Worm (Caenorhabditis elegans): Measurements from ENCODE around the gene F56F11.2.
A peak's percentile ranks its signal among the peaks of the same experiment; 100 is the strongest.

Gene F56F11.2

ce11 chrIII:2873116-2873644 lies 8.9 kb upstream of the F56F11.2 start:
- TF ChIP-seq ceh-2 (tag; optimal IDR thresholded peaks at IDR 0.05) (no peak), elt-2 (tag; optimal IDR thresholded peaks at IDR 0.05) (no peak), K02D7.2 (tag; optimal IDR thresholded peaks at IDR 0.05) (no peak)

ce11 chrIII:2874144-2874868 lies 7.8 kb upstream of the F56F11.2 start, which contains the start of gene klf-1:
Gene klf-1, plus strand, starts transcription at chrIII:2874818.
- TF ChIP-seq hlh-13 (GFP tag; optimal IDR thresholded peaks at IDR 0.05), result no peak
- TF ChIP-seq dmd-4 (tag; optimal IDR thresholded peaks at IDR 0.05; ENCODE audit: borderline replicate concordance), result no peak
- no peak for TF ChIP-seq eyg-1 (tag; optimal IDR thresholded peaks at IDR 0.05)
- TF ChIP-seq npax-4 (tag; optimal IDR thresholded peaks at IDR 0.05), result no peak
- no peak for TF ChIP-seq ceh-22 (tag; optimal IDR thresholded peaks at IDR 0.05)
- no peak for TF ChIP-seq unc-86 (tag; optimal IDR thresholded peaks at IDR 0.05)
- TF ChIP-seq mec-3 (tag; optimal IDR thresholded peaks at IDR 0.05; ENCODE audit: borderline replicate concordance), result no peak
- no peak for TF ChIP-seq ceh-19 (GFP tag; optimal IDR thresholded peaks at IDR 0.05)
- TF ChIP-seq syd-9 (tag; optimal IDR thresholded peaks at IDR 0.05), result no peak
- TF ChIP-seq che-1 (tag; optimal IDR thresholded peaks at IDR 0.05), result no peak

- TF ChIP-seq elt-2 (tag; optimal IDR thresholded peaks at IDR 0.05) (peak; percentile 24), pqm-1 (tag; optimal IDR thresholded peaks at IDR 0.05) (peak; percentile 52), dmd-4 (tag; optimal IDR thresholded peaks at IDR 0.05; ENCODE audit: borderline replicate concordance) (no peak)
Measured at ce11 chrIII:2875946-2876345, 6.1 kb upstream of the F56F11.2 start.

- no peak for TF ChIP-seq T23F11.4 (GFP tag; optimal IDR thresholded peaks at IDR 0.05)
- TF ChIP-seq eyg-1 (tag; optimal IDR thresholded peaks at IDR 0.05), result no peak
- no peak for TF ChIP-seq lin-11 (tag; optimal IDR thresholded peaks at IDR 0.05)
- TF ChIP-seq K02D7.2 (tag; optimal IDR thresholded peaks at IDR 0.05), result no peak
- TF ChIP-seq nhr-232 (tag; optimal IDR thresholded peaks at IDR 0.05), result no peak
Measured at ce11 chrIII:2879703-2880102, 2.4 kb upstream of the F56F11.2 start.

- TF ChIP-seq T23F11.4 (GFP tag; optimal IDR thresholded peaks at IDR 0.05), result no peak
- no peak for TF ChIP-seq lim-6 (tag; optimal IDR thresholded peaks at IDR 0.05)
- no peak for TF ChIP-seq ceh-14 (tag; optimal IDR thresholded peaks at IDR 0.05)
- no peak for TF ChIP-seq Y22D7AL.16 (tag; optimal IDR thresholded peaks at IDR 0.05)
- no peak for TF ChIP-seq sox-2 (GFP tag; IDR thresholded peaks at IDR 0.05)
- TF ChIP-seq dve-1 (tag; optimal IDR thresholded peaks at IDR 0.05), result no peak
- TF ChIP-seq npax-4 (tag; optimal IDR thresholded peaks at IDR 0.05), result no peak
- TF ChIP-seq ceh-45 (GFP tag; IDR thresholded peaks at IDR 0.05), result no peak
- TF ChIP-seq mec-3 (tag; optimal IDR thresholded peaks at IDR 0.05; ENCODE audit: borderline replicate concordance), result no peak
- no peak for TF ChIP-seq ceh-24 (tag; optimal IDR thresholded peaks at IDR 0.05)
- no peak for TF ChIP-seq madf-2 (tag; optimal IDR thresholded peaks at IDR 0.05)
- TF ChIP-seq dmd-4 (tag; optimal IDR thresholded peaks at IDR 0.05; ENCODE audit: borderline replicate concordance), result no peak
- TF ChIP-seq unc-42 (tag; optimal IDR thresholded peaks at IDR 0.05), result no peak
Measured at ce11 chrIII:2881117-2881516, 972 bp upstream of the F56F11.2 start.

ce11 chrIII:2891443-2891842 lies 9.4 kb downstream of the F56F11.2 start, which contains the start of gene F56F11.1:
Gene F56F11.1, plus strand, starts transcription at chrIII:2891743.
- TF ChIP-seq F13H6.1 (tag; optimal IDR thresholded peaks at IDR 0.05) (no peak), fkh-10 (GFP tag; optimal IDR thresholded peaks at IDR 0.05) (no peak), ceh-22 (tag; optimal IDR thresholded peaks at IDR 0.05) (no peak), elt-2 (tag; optimal IDR thresholded peaks at IDR 0.05) (no peak), mec-3 (tag; optimal IDR thresholded peaks at IDR 0.05; ENCODE audit: borderline replicate concordance) (no peak), ceh-45 (GFP tag; IDR thresholded peaks at IDR 0.05) (no peak), gmeb-2 (tag; optimal IDR thresholded peaks at IDR 0.05) (no peak), ceh-2 (tag; optimal IDR thresholded peaks at IDR 0.05) (no peak), Y22D7AL.16 (tag; optimal IDR thresholded peaks at IDR 0.05) (no peak), che-1 (tag; optimal IDR thresholded peaks at IDR 0.05) (no peak)
